Worm (Caenorhabditis elegans) whole organism, L3 larva: Measurements from ENCODE around the gene grd-12.

Experiments used
- R02D3.7 ChIP-seq: fragments of 150-350 bp; optimal IDR thresholded peaks from 2 replicates; lab custom pipeline; 2014; ENCODE audit warnings: missing biosample characterization, missing genetic modification characterization
- ZK546.5 ChIP-seq: sonication (generic microtip); optimal IDR thresholded peaks from 2 replicates; lab custom pipeline; 2017; ENCODE audit warnings: missing biosample characterization, missing genetic modification characterization
- aly-2 ChIP-seq: fragments of 150-350 bp; optimal IDR thresholded peaks from 2 replicates; lab custom pipeline; 2014; ENCODE audit warnings: missing biosample characterization, missing genetic modification characterization
- ama-1 ChIP-seq: fragments of 150-350 bp; optimal IDR thresholded peaks from 2 replicates; lab custom pipeline; 2018
- ceh-28 ChIP-seq: fragments of 150-350 bp; optimal IDR thresholded peaks from 2 replicates; lab custom pipeline; 2014; ENCODE audit warnings: missing biosample characterization, missing genetic modification reagents, missing genetic modification characterization
- ceh-9 ChIP-seq: sonication (generic microtip); optimal IDR thresholded peaks from 2 replicates; lab custom pipeline; 2018; ENCODE audit warnings: missing biosample characterization, missing genetic modification characterization
- egl-27 ChIP-seq: sonication (generic microtip); optimal IDR thresholded peaks from 4 replicates; lab custom pipeline; 2017; ENCODE audit warnings: missing biosample characterization, missing genetic modification reagents, missing genetic modification characterization
- egl-5 ChIP-seq: fragments of 150-350 bp; optimal IDR thresholded peaks from 2 replicates; lab custom pipeline; 2017; ENCODE audit warnings: missing biosample characterization, missing genetic modification reagents, missing genetic modification characterization, inconsistent platforms
- elt-1 ChIP-seq: fragments of 150-350 bp; optimal IDR thresholded peaks from 2 replicates; lab custom pipeline; 2014; ENCODE audit warnings: missing biosample characterization, missing genetic modification characterization
- elt-2 ChIP-seq: sonication (generic microtip); optimal IDR thresholded peaks from 2 replicates; lab custom pipeline; 2016; ENCODE audit warnings: missing genetic modification reagents, mild to moderate bottlenecking, missing genetic modification characterization, missing compliant biosample characterization
- elt-3 ChIP-seq, 3 experiments: fragments of 150-350 bp in 1 of 3; sonication (generic microtip) in 2 of 3; optimal IDR thresholded peaks; 2 replicates in 2 of 3; 4 replicates in 1 of 3; lab custom pipeline; 2014 to 2017; ENCODE audit warnings: missing biosample characterization in 3 of 3, missing genetic modification characterization in 3 of 3
- fkh-10 ChIP-seq: sonication (generic microtip); optimal IDR thresholded peaks from 2 replicates; lab custom pipeline; 2017; ENCODE audit warnings: missing biosample characterization, missing genetic modification reagents, missing genetic modification characterization
- fkh-2 ChIP-seq: fragments of 150-350 bp; optimal IDR thresholded peaks from 2 replicates; lab custom pipeline; 2014; ENCODE audit warnings: missing biosample characterization, missing genetic modification reagents, missing genetic modification characterization
- fos-1 ChIP-seq: fragments of 150-350 bp; optimal IDR thresholded peaks from 2 replicates; lab custom pipeline; 2014; ENCODE audit warnings: missing biosample characterization, missing genetic modification characterization
- hmg-11 ChIP-seq: sonication (generic microtip); optimal IDR thresholded peaks from 2 replicates; lab custom pipeline; 2016; ENCODE audit warnings: missing genetic modification characterization, missing compliant biosample characterization
- jun-1 ChIP-seq: fragments of 150-350 bp; optimal IDR thresholded peaks from 2 replicates; lab custom pipeline; 2014; ENCODE audit warnings: missing biosample characterization, missing genetic modification reagents, missing genetic modification characterization
- lin-15B ChIP-seq: fragments of 150-350 bp; optimal IDR thresholded peaks from 2 replicates; lab custom pipeline; 2014; ENCODE audit warnings: missing biosample characterization, missing genetic modification characterization
- lin-39 ChIP-seq: fragments of 150-350 bp; optimal IDR thresholded peaks from 2 replicates; lab custom pipeline; 2018; ENCODE audit warnings: missing biosample characterization, missing genetic modification reagents, missing genetic modification characterization
- lsy-12 ChIP-seq: sonication (generic microtip); optimal IDR thresholded peaks from 2 replicates; lab custom pipeline; 2016; ENCODE audit warnings: mild to moderate bottlenecking, missing genetic modification characterization, missing compliant biosample characterization
- nfya-1 ChIP-seq: sonication (generic microtip); optimal IDR thresholded peaks from 2 replicates; lab custom pipeline; 2017; ENCODE audit warnings: missing genetic modification characterization, mild to moderate bottlenecking, missing compliant biosample characterization, antibody characterized with exemption, moderate library complexity; ENCODE audit not compliant: insufficient read depth
- nhr-11 ChIP-seq: fragments of 150-350 bp; optimal IDR thresholded peaks from 2 replicates; lab custom pipeline; 2014; ENCODE audit warnings: missing biosample characterization, missing genetic modification characterization
- nhr-12 ChIP-seq: fragments of 150-350 bp; optimal IDR thresholded peaks from 2 replicates; lab custom pipeline; 2014; ENCODE audit warnings: missing biosample characterization, missing genetic modification characterization
- nhr-23 ChIP-seq: fragments of 150-350 bp; optimal IDR thresholded peaks from 2 replicates; lab custom pipeline; 2014; ENCODE audit warnings: missing biosample characterization, missing genetic modification reagents, missing genetic modification characterization
- nhr-237 ChIP-seq: fragments of 150-350 bp; optimal IDR thresholded peaks from 2 replicates; lab custom pipeline; 2014; ENCODE audit warnings: missing biosample characterization, missing genetic modification characterization
- nhr-43 ChIP-seq: sonication (generic microtip); optimal IDR thresholded peaks from 2 replicates; lab custom pipeline; 2016; ENCODE audit warnings: mild to moderate bottlenecking, missing genetic modification characterization, missing compliant biosample characterization; ENCODE audit not compliant: poor library complexity, severe bottlenecking
- nhr-76 ChIP-seq: fragments of 150-350 bp; sonication (generic microtip); optimal IDR thresholded peaks from 5 replicates; lab custom pipeline; 2014; ENCODE audit warnings: missing biosample characterization, missing genetic modification characterization
- pha-4 ChIP-seq: fragments of 150-350 bp; optimal IDR thresholded peaks from 2 replicates; lab custom pipeline; 2014; ENCODE audit warnings: missing biosample characterization, missing genetic modification reagents, missing genetic modification characterization
- sea-2 ChIP-seq: fragments of 150-350 bp; sonication (generic microtip); optimal IDR thresholded peaks from 4 replicates; lab custom pipeline; 2014; ENCODE audit warnings: missing biosample characterization, missing genetic modification reagents, missing genetic modification characterization
- snpc-4 ChIP-seq: fragments of 150-350 bp; optimal IDR thresholded peaks from 2 replicates; lab custom pipeline; 2014; ENCODE audit warnings: missing biosample characterization, missing genetic modification characterization
- tbx-2 ChIP-seq: sonication (generic microtip); optimal IDR thresholded peaks from 2 replicates; lab custom pipeline; 2016; ENCODE audit warnings: mild to moderate bottlenecking, missing genetic modification characterization, missing compliant biosample characterization
- unc-39 ChIP-seq: sonication (generic microtip); optimal IDR thresholded peaks from 4 replicates; lab custom pipeline; 2017; ENCODE audit warnings: missing biosample characterization, missing genetic modification characterization
- unc-62 ChIP-seq: fragments of 150-350 bp; sonication (generic microtip); optimal IDR thresholded peaks from 4 replicates; lab custom pipeline; 2014; ENCODE audit warnings: missing biosample characterization, missing genetic modification reagents, missing genetic modification characterization
- zag-1 ChIP-seq: fragments of 150-350 bp; optimal IDR thresholded peaks from 2 replicates; lab custom pipeline; 2014; ENCODE audit warnings: missing biosample characterization, missing genetic modification characterization
- ztf-11 ChIP-seq: fragments of 150-350 bp; optimal IDR thresholded peaks from 2 replicates; lab custom pipeline; 2014; ENCODE audit warnings: missing biosample characterization, missing genetic modification characterization

The grd-12 gene

DNA sequence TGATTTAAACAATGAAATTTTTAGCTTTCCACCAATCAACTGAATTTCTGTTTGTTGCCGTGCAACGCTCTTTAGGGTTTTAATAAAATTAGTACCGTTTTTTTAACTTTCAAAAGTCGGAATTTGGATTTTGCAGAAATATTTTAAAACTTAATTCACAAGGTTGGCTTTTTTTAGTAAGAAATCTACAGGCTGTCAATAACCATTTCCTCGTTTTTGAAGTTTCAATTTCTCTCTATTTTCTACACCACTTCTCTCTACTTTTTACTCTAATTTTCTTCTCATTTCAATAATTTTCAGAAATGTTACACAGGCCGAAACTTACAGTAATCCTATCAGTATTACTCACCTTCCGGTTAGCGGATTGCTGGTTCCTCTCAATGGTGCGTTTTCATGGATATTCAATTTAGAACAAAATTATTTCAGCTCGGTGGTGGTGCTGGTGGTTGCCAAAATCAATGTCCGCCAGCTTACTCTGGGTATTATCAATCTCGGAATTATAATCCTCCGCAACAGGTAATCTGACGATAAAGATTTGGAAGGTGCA, at the start of gene grd-12, which contains the start of gene F02D8.1:
Gene grd-12, plus strand, starts transcription at position 301 of the 547 bp plus-strand sequence.
Gene F02D8.1, minus strand, starts transcription at position 497 of the 547 bp plus-strand sequence.
- TF ChIP-seq aly-2 (tag; lab: Kevin White, UChicago), result no peak
- no peak for TF ChIP-seq ama-1 (lab: Kevin White, UChicago)
- TF ChIP-seq ceh-28 (tag; lab: Kevin White, UChicago), result no peak
- TF ChIP-seq ztf-11 (tag; lab: Kevin White, UChicago), result no peak
- no peak for TF ChIP-seq pha-4 (tag; lab: Kevin White, UChicago)
- TF ChIP-seq fos-1 (tag; lab: Kevin White, UChicago), result no peak
- TF ChIP-seq zag-1 (tag; lab: Kevin White, UChicago), result no peak
- TF ChIP-seq unc-39 (tag; lab: Kevin White, UChicago), result no peak

DNA sequence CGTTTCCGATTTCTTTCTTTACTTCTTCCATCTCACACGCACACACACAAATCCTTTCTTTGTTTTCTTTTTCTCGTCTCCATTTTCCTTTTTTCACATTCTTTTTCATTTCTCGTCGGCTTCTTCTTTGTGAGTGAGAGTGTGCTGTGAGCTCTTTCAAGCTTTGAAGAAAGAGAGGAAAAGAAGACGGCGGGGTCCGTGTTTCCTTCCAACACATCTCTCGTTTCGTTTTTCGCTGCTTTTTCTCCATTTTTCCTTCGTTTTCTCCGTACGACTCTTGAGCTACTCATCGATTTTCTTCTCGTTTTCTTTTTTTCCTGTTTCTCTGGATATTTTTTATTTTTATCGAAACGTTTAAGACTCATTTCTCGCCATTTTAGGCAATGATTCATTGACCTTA, 48.1 kb upstream of the grd-12 start:
- no peak for TF ChIP-seq tbx-2 (tag; lab: Kevin White, UChicago)
- TF ChIP-seq ZK546.5 (tag; lab: Kevin White, UChicago), result no peak
- peak; percentile 48 for TF ChIP-seq hmg-11 (tag; lab: Kevin White, UChicago)
- no peak for TF ChIP-seq elt-2 (tag; lab: Kevin White, UChicago)
- peak; percentile 66 for TF ChIP-seq fkh-10 (GFP tag; lab: Kevin White, UChicago)
- peak; percentile 65 for TF ChIP-seq lin-39 (tag; lab: Kevin White, UChicago)
- TF ChIP-seq snpc-4 (tag; lab: Kevin White, UChicago), result peak; percentile 24
- peak; percentile 13 for TF ChIP-seq egl-5 (tag; lab: Kevin White, UChicago)
- TF ChIP-seq nfya-1 (tag; lab: Kevin White, UChicago), result peak; percentile 70
- TF ChIP-seq lin-15B (tag; lab: Kevin White, UChicago), result peak; percentile 13

DNA sequence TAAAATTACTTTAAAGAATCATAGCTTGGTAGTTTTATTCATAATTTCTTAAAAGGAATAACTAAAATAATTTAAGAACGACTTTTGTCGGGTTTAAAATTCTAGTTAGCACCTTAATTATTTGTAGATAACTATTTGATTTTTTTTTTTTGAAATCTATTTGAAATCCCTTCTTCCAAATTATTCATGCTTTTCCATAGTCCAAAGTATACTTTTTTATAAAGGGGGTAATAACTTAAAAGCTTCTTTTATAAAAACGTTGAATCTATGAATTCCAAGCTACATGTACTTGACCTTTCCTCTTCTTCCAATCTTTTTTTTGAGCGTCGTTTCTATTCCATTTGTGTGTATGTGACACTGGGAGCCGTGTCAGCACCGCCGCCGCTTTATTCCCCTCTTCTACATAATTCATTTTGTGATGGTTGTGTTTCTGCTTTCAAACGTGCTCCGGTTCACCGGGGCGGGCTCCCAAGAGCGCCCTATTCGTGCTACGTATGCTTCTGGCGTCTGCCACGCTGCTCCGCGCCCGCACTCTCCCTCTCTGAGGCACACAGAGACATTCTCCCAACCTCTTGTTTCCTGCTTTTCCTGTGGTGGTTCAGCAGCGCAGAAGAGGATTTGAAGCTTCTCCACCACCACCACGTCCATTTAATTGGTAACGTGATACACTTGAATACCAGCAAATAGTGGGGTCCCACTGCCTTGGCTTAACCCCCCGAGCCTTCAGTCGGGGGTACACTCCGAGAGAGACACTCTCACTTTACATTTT, 44.7 kb upstream of the grd-12 start:
- TF ChIP-seq fkh-10 (GFP tag; lab: Kevin White, UChicago) (no peak), nhr-12 (tag; lab: Kevin White, UChicago) (no peak), nhr-76 (tag; lab: Kevin White, UChicago) (no peak), ceh-28 (tag; lab: Kevin White, UChicago) (no peak), ZK546.5 (tag; lab: Kevin White, UChicago) (no peak), fkh-2 (no peak), R02D3.7 (tag; lab: Kevin White, UChicago) (no peak), snpc-4 (tag; lab: Kevin White, UChicago) (no peak), unc-62 (GFP tag; lab: Kevin White, UChicago) (no peak), lin-15B (tag; lab: Kevin White, UChicago) (no peak), nhr-11 (tag; lab: Kevin White, UChicago) (no peak), zag-1 (tag; lab: Kevin White, UChicago) (no peak), jun-1 (no peak), egl-27 (tag; lab: Kevin White, UChicago) (no peak), elt-2 (tag; lab: Kevin White, UChicago) (no peak), elt-3 (tag; optimal IDR thresholded peaks at IDR 0.05; lab: Kevin White, UChicago) (no peak), nhr-237 (tag; lab: Kevin White, UChicago) (no peak)

DNA sequence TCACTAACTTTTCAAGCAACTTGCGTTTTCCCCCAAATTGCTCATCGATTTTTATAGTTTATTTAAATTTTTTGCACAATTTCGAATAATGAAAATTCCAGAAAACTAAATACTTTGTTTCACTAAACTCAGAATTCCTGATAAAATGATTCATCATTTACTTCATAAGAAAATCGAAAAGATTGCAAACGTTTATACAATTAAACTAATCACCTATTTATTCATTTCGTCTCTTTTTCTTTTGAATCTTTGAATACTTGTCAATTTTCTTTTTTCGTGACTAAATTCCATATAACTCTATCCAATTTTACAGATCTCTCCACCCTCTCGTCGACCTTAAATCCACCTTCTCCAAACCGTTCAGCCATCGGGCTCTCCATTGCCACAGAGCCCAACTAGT, 41.7 kb upstream of the grd-12 start, which contains the start of gene C30G7.2:
Gene C30G7.2, plus strand, starts transcription at position 301 of the 400 bp plus-strand sequence.
- TF ChIP-seq tbx-2 (tag; lab: Kevin White, UChicago) (no peak), jun-1 (no peak), lin-15B (tag; lab: Kevin White, UChicago) (no peak), nhr-23 (tag; lab: Kevin White, UChicago) (no peak), nhr-76 (tag; lab: Kevin White, UChicago) (no peak), fos-1 (tag; lab: Kevin White, UChicago) (no peak), pha-4 (tag; lab: Kevin White, UChicago) (no peak), elt-1 (tag; lab: Kevin White, UChicago) (no peak), unc-39 (tag; lab: Kevin White, UChicago) (no peak), elt-2 (tag; lab: Kevin White, UChicago) (no peak), lsy-12 (tag; lab: Kevin White, UChicago) (no peak), sea-2 (GFP tag; lab: Kevin White, UChicago) (no peak), egl-5 (tag; lab: Kevin White, UChicago) (no peak), nhr-43 (tag; lab: Kevin White, UChicago) (no peak), snpc-4 (tag; lab: Kevin White, UChicago) (no peak), ceh-9 (tag; lab: Kevin White, UChicago) (no peak), nhr-237 (tag; lab: Kevin White, UChicago) (no peak), lin-39 (tag; lab: Kevin White, UChicago) (no peak), zag-1 (tag; lab: Kevin White, UChicago) (no peak)
